Fruit fly (Drosophila melanogaster) whole organism, wandering third instar larva: Measurements from ENCODE around the gene Osi13.

ENCODE experiments used
- Jra ChIP-seq: sonication (Bioruptor generic); optimal IDR thresholded peaks from 2 replicates; lab custom pipeline; 2016; ENCODE audit warnings: missing biosample characterization, missing genetic modification characterization
- br ChIP-seq: fragments of 200-800 bp; sonication (Bioruptor generic); optimal IDR thresholded peaks from 2 replicates; lab custom pipeline; 2016; ENCODE audit warnings: missing biosample characterization, missing genetic modification characterization
- brk ChIP-seq: fragments of 200-800 bp; sonication (Bioruptor generic); optimal IDR thresholded peaks from 2 replicates; lab custom pipeline; 2016; ENCODE audit warnings: missing biosample characterization, mild to moderate bottlenecking, missing genetic modification characterization
- dmrt93B ChIP-seq: fragments of 200-800 bp; sonication (Bioruptor generic); optimal IDR thresholded peaks from 2 replicates; lab custom pipeline; 2018; ENCODE audit warnings: missing biosample characterization, mild to moderate bottlenecking, missing genetic modification characterization
- fru ChIP-seq: fragments of 200-800 bp; sonication (Bioruptor generic); optimal IDR thresholded peaks from 3 replicates; lab custom pipeline; 2016; ENCODE audit warnings: missing biosample characterization, mild to moderate bottlenecking, missing genetic modification characterization
- jim ChIP-seq: fragments of 175-275, 200-325 bp; sonication (Bioruptor generic); optimal IDR thresholded peaks from 2 replicates; lab custom pipeline; 2016; ENCODE audit warnings: missing biosample characterization, mild to moderate bottlenecking, missing genetic modification characterization
- psq ChIP-seq: fragments of 200-800 bp; sonication (Bioruptor generic); optimal IDR thresholded peaks from 3 replicates; lab custom pipeline; 2017; ENCODE audit warnings: missing biosample characterization, mild to moderate bottlenecking, missing genetic modification characterization, moderate library complexity
- sv ChIP-seq: fragments of 200-800 bp; sonication (Bioruptor generic); optimal IDR thresholded peaks from 3 replicates; lab custom pipeline; 2016; ENCODE audit warnings: missing biosample characterization, missing genetic modification characterization
- woc ChIP-seq: sonication (Bioruptor generic); optimal IDR thresholded peaks from 2 replicates; lab custom pipeline; 2016; ENCODE audit warnings: missing biosample characterization, mild to moderate bottlenecking, missing genetic modification characterization

DNA sequence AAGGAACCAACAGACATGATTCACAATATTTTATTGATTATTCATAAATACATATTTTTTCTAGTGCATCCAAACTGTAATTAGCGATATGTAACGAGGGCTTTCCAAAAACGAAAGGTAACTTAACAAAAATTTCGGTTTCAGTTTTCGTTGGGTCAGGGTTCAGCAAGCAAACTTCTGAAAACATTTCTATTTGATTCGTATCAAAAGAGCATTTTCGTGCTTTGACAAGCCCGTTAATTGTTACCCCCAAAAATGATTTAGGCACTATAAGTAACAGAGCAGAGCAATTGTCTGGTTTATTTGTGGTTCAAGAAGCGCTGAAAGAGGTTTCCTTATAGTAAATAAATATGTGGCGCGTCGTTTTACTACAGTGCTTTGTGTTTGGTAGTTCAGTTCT lies 25.6 kb upstream of the Osi13 start, which contains the start of gene Osi10b:
- no peak for TF ChIP-seq jim
- TF ChIP-seq dmrt93B = no peak
- no peak for TF ChIP-seq brk (GFP tag; lab: Kevin White, UChicago)
- no peak for TF ChIP-seq fru (GFP tag; lab: Kevin White, UChicago)
- TF ChIP-seq sv (GFP tag; lab: Kevin White, UChicago) = no peak
- TF ChIP-seq psq (GFP tag; lab: Kevin White, UChicago) = no peak
- no peak for TF ChIP-seq br (GFP tag; lab: Kevin White, UChicago)
- no peak for TF ChIP-seq Jra (GFP tag; lab: Kevin White, UChicago)
- no peak for TF ChIP-seq woc
